Worm (Caenorhabditis elegans) whole organism, L2 larva: ENCODE measurements around the gene C02F12.5.

Source experiments
- R02D3.7 ChIP-seq: fragments of 150-350 bp; optimal IDR thresholded peaks from 2 replicates; lab custom pipeline; 2014; ENCODE audit warnings: missing biosample characterization, missing genetic modification characterization
- Y55F3AM.14 ChIP-seq: fragments of 200-800 bp; sonication (Bioruptor generic); optimal IDR thresholded peaks from 2 replicates; lab custom pipeline; 2018; ENCODE audit warnings: mild to moderate bottlenecking, missing genetic modification characterization, missing compliant biosample characterization
- ama-1 ChIP-seq: fragments of 150-350 bp; optimal IDR thresholded peaks from 2 replicates; lab custom pipeline; 2018; ENCODE audit warnings: inconsistent platforms
- ceh-82 ChIP-seq: fragments of 150-350 bp; optimal IDR thresholded peaks from 2 replicates; lab custom pipeline; 2014; ENCODE audit warnings: missing biosample characterization, missing genetic modification characterization
- egl-27 ChIP-seq: sonication (generic microtip); optimal IDR thresholded peaks from 3 replicates; lab custom pipeline; 2017; ENCODE audit warnings: missing biosample characterization, missing genetic modification reagents, missing genetic modification characterization
- fos-1 ChIP-seq: fragments of 150-350 bp; optimal IDR thresholded peaks from 2 replicates; lab custom pipeline; 2014; ENCODE audit warnings: missing biosample characterization, missing genetic modification characterization
- lin-11 ChIP-seq: fragments of 150-350 bp; sonication (generic microtip); optimal IDR thresholded peaks from 2 replicates; lab custom pipeline; 2014; ENCODE audit warnings: missing biosample characterization, missing genetic modification characterization, inconsistent platforms, mixed read lengths
- lin-39 ChIP-seq: fragments of 150-350 bp; optimal IDR thresholded peaks from 2 replicates; lab custom pipeline; 2014; ENCODE audit warnings: missing biosample characterization, missing genetic modification reagents, missing genetic modification characterization
- nhr-11 ChIP-seq: fragments of 150-350 bp; optimal IDR thresholded peaks from 2 replicates; lab custom pipeline; 2014; ENCODE audit warnings: missing biosample characterization, missing genetic modification characterization
- nhr-237 ChIP-seq: fragments of 150-350 bp; optimal IDR thresholded peaks from 2 replicates; lab custom pipeline; 2014; ENCODE audit warnings: missing biosample characterization, missing genetic modification characterization
- nhr-25 ChIP-seq: fragments of 150-350 bp; sonication (generic microtip); optimal IDR thresholded peaks from 3 replicates; lab custom pipeline; 2014; ENCODE audit warnings: missing biosample characterization, missing genetic modification characterization
- skn-1 ChIP-seq: sonication (generic microtip); optimal IDR thresholded peaks from 2 replicates; lab custom pipeline; 2017; ENCODE audit warnings: missing biosample characterization, missing genetic modification characterization
- unc-62 ChIP-seq: fragments of 150-350 bp; optimal IDR thresholded peaks from 2 replicates; lab custom pipeline; 2014; ENCODE audit warnings: missing biosample characterization, missing genetic modification reagents, missing genetic modification characterization

- TF ChIP-seq nhr-11 (tag; lab: Kevin White, UChicago): no peak
- no peak for TF ChIP-seq skn-1 (tag; lab: Kevin White, UChicago)
- no peak for TF ChIP-seq R02D3.7 (tag; lab: Kevin White, UChicago)
- TF ChIP-seq ama-1 (lab: Kevin White, UChicago): no peak
- TF ChIP-seq egl-27 (tag; lab: Kevin White, UChicago): no peak
- no peak for TF ChIP-seq nhr-237 (tag; lab: Kevin White, UChicago)
- TF ChIP-seq unc-62: no peak
- TF ChIP-seq fos-1: no peak
- TF ChIP-seq nhr-25 (tag; lab: Kevin White, UChicago): no peak
- no peak for TF ChIP-seq lin-39 (tag; lab: Kevin White, UChicago)
- TF ChIP-seq lin-11: no peak
- no peak for TF ChIP-seq Y55F3AM.14 (GFP tag; lab: Kevin White, UChicago)
- TF ChIP-seq ceh-82 (tag; lab: Kevin White, UChicago): no peak
Observed at ce11 chrX:3623162-3623561, 48.7 kb downstream of the C02F12.5 start, which contains the start of gene C18B2.2.
